Worm (Caenorhabditis elegans): Measurements from ENCODE around the gene W10G11.2.
A peak's percentile ranks its signal among the peaks of the same experiment; 100 is the strongest.
"Not testable (repeated sequence)": the region's sequence is repeated elsewhere in the genome, so short reads cannot be mapped to it uniquely, and the experiment has no call there.

W10G11.2 gene

DNA sequence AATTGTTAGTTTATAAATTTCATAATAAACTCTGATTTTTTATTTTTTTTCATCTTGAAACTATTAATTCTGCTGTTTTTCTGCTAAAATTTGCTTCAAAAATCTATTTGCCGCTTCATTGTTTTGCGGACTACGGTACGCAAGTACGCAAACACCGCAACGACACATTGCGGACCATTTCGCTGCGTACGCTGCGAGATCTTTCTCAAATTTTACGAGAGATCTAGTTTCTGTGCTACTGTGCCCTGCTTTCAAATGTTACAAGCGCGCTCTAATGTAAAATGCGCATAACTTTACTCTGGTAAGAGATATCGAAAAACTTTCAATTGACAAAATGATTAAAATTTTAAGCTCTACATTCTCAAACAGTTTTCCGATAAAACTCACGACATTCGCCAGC, 37.9 kb downstream of the W10G11.2 start:
- TF ChIP-seq egl-18 (GFP tag; IDR thresholded peaks at IDR 0.05) (peak; percentile 68; the same call in 1 of the 2 replicates), egrh-3 (GFP tag; IDR thresholded peaks at IDR 0.05) (0 out of 2 replicates have a peak, but pooled peaks have one; percentile 17), hmg-1.2 (GFP tag; IDR thresholded peaks at IDR 0.05) (peak; percentile 94), pbrm-1 (GFP tag; IDR thresholded peaks at IDR 0.05) (peak; percentile 74; the same call in 1 of the 2 replicates), ztf-26 (tag; optimal IDR thresholded peaks at IDR 0.05) (peak; percentile 5), ceh-100 (GFP tag; IDR thresholded peaks at IDR 0.05) (peak; percentile 68), lin-54 (GFP tag; optimal IDR thresholded peaks at IDR 0.05) (peak; percentile 54), B0019.2 (GFP tag; conservative IDR thresholded peaks at IDR 0.05) (peak; percentile 51; the same call in 1 of the 2 replicates), madf-6 (GFP tag; IDR thresholded peaks at IDR 0.05) (peak; percentile 52), ceh-27 (GFP tag; optimal IDR thresholded peaks at IDR 0.05) (peak; percentile 72), madf-8 (GFP tag; conservative IDR thresholded peaks at IDR 0.05) (0 out of 2 replicates have a peak, but pooled peaks have one; percentile 14), ekl-4 (GFP tag; IDR thresholded peaks at IDR 0.05) (peak; percentile 60; the same call in 1 of the 2 replicates), snpc-4 (tag; optimal IDR thresholded peaks at IDR 0.05) (peak in 2 of 4 experiments; percentile 23 to 43), ZK185.1 (tag; optimal IDR thresholded peaks at IDR 0.05; ENCODE audit: poor library complexity, severe bottlenecking) (peak; percentile 51), F33H1.4 (GFP tag; IDR thresholded peaks at IDR 0.05) (peak; percentile 50; the same call in 1 of the 2 replicates), attf-3 (GFP tag; conservative IDR thresholded peaks at IDR 0.05) (peak; percentile 71), lsl-1 (GFP tag; optimal IDR thresholded peaks at IDR 0.05) (peak; percentile 63), cebp-1 (GFP tag; IDR thresholded peaks at IDR 0.05) (peak; percentile 58), cebp-1 (tag; optimal IDR thresholded peaks at IDR 0.05) (peak; percentile 62), B0261.1 (tag; optimal IDR thresholded peaks at IDR 0.05) (peak; percentile 42), dox-1 (GFP tag; IDR thresholded peaks at IDR 0.05) (peak; percentile 76), lin-40 (tag; optimal IDR thresholded peaks at IDR 0.05) (peak; percentile 68), C06A6.2 (GFP tag; conservative IDR thresholded peaks at IDR 0.05) (peak; percentile 81), attf-5 (GFP tag; optimal IDR thresholded peaks at IDR 0.05) (peak; percentile 79), ceh-91 (GFP tag; IDR thresholded peaks at IDR 0.05) (peak; percentile 38; the same call in 1 of the 2 replicates), nfyb-1 (GFP tag; IDR thresholded peaks at IDR 0.05) (peak; percentile 84), let-526 (GFP tag; IDR thresholded peaks at IDR 0.05) (peak; percentile 52; the same call in 1 of the 2 replicates), lin-35 (GFP tag; optimal IDR thresholded peaks at IDR 0.05) (peak in 1 of 3 experiments; percentile 62), tbp1 (GFP tag; optimal IDR thresholded peaks at IDR 0.05) (peak; percentile 47), C17E4.6 (GFP tag; IDR thresholded peaks at IDR 0.05) (0 out of 2 replicates have a peak, but pooled peaks have one; percentile 20), D2030.7 (GFP tag; IDR thresholded peaks at IDR 0.05) (peak; percentile 62), mcd-1 (GFP tag; IDR thresholded peaks at IDR 0.05) (peak; percentile 96), rcor-1 (GFP tag; IDR thresholded peaks at IDR 0.05) (peak; percentile 55), K11D2.4 (GFP tag; IDR thresholded peaks at IDR 0.05) (peak; percentile 90), Y67H2A.10 (GFP tag; conservative IDR thresholded peaks at IDR 0.05) (0 out of 2 replicates have a peak, but pooled peaks have one; percentile 9)
- not testable (repeated sequence) for TF ChIP-seq snpc-4 (GFP tag; optimal IDR thresholded peaks at IDR 0.05)

- TF ChIP-seq B0336.3 (GFP tag; IDR thresholded peaks at IDR 0.05): peak; percentile 49; the same call in 1 of the 2 replicates
- no peak for TF ChIP-seq sdz-38 (tag; optimal IDR thresholded peaks at IDR 0.05)
- TF ChIP-seq F39B2.1 (GFP tag; IDR thresholded peaks at IDR 0.05): no peak
- TF ChIP-seq lsy-27 (tag; optimal IDR thresholded peaks at IDR 0.05; ENCODE audit: borderline replicate concordance, insufficient read depth): no peak
- TF ChIP-seq ztf-3 (GFP tag; optimal IDR thresholded peaks at IDR 0.05): no peak
- no peak for TF ChIP-seq nhr-179 (tag; optimal IDR thresholded peaks at IDR 0.05)
- TF ChIP-seq hrde-1 (tag; optimal IDR thresholded peaks at IDR 0.05; ENCODE audit: borderline replicate concordance): peak; percentile 4
- TF ChIP-seq dox-1 (GFP tag; IDR thresholded peaks at IDR 0.05): peak; percentile 91
- TF ChIP-seq ceh-91 (GFP tag; IDR thresholded peaks at IDR 0.05): no peak
- TF ChIP-seq madf-8 (GFP tag; conservative IDR thresholded peaks at IDR 0.05): no peak; the same call in 1 of the 2 replicates
- peak; percentile 81 for TF ChIP-seq lin-26 (GFP tag; IDR thresholded peaks at IDR 0.05)
- peak; percentile 77; the same call in 1 of the 2 replicates for TF ChIP-seq ztf-25 (GFP tag; IDR thresholded peaks at IDR 0.05)
- TF ChIP-seq nfyb-1 (GFP tag; IDR thresholded peaks at IDR 0.05): peak; percentile 90
- peak; percentile 84 for TF ChIP-seq B0261.1 (tag; optimal IDR thresholded peaks at IDR 0.05)
- TF ChIP-seq ceh-40 (GFP tag; IDR thresholded peaks at IDR 0.05): peak; percentile 36; the same call in 1 of the 2 replicates
These were observed 40.2 kb downstream of the W10G11.2 start, which contains the start of gene W09G10.9 for ce11 chrII:3520988-3521850. TSS of gene W09G10.9 (plus strand) at chrII:3521800.

Measured in whole organism, young adult.